Worm (Caenorhabditis elegans): ENCODE data around the gene oac-46.

ce11 chrII:8891606-8892005, 39.7 kb upstream of the oac-46 start:
- no peak for TF ChIP-seq flt-1 (GFP tag; IDR thresholded peaks at IDR 0.05)
- TF ChIP-seq ama-1 (optimal IDR thresholded peaks at IDR 0.05) = no peak
